Fruit fly (Drosophila melanogaster): ENCODE data around the gene CG8925.

Gene CG8925

DNA sequence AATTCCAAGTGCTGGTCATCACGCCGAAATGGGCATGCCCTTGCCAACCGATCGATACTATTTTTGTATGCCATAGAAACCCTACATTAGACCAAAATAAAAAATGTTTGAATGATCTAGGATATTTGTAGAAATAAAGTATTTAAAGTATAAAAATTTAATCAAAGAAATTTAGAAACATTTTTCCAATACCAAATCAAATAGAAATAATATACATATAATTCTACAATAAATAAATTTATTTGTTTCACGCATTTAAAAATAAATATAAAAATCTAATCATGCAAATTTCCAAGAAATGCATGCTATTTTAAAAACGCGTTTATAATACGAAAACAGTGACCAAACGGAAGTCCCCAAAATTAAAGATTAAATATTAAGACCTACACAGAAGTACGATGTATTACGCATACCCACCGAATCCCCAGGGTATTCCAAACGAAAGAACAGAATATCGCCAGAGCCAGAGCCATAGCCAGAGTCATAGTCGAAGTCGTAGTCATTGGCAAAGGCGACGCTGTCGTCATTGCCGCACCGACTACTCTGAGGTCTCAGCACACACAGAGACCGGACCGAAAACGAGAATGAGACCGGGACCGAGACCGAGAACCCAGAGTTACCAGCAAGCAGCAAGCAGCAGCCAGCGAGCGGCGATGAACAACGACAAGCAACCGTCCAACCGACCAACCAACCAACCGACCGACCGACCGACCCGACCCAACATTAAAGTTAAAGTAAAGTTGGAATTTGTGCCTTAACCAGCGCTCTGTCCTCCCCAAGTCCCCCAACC lies 37.3 kb downstream of the CG8925 start:
- TF ChIP-seq noc (tag; optimal IDR thresholded peaks at IDR 0.05): peak; percentile 36

DNA sequence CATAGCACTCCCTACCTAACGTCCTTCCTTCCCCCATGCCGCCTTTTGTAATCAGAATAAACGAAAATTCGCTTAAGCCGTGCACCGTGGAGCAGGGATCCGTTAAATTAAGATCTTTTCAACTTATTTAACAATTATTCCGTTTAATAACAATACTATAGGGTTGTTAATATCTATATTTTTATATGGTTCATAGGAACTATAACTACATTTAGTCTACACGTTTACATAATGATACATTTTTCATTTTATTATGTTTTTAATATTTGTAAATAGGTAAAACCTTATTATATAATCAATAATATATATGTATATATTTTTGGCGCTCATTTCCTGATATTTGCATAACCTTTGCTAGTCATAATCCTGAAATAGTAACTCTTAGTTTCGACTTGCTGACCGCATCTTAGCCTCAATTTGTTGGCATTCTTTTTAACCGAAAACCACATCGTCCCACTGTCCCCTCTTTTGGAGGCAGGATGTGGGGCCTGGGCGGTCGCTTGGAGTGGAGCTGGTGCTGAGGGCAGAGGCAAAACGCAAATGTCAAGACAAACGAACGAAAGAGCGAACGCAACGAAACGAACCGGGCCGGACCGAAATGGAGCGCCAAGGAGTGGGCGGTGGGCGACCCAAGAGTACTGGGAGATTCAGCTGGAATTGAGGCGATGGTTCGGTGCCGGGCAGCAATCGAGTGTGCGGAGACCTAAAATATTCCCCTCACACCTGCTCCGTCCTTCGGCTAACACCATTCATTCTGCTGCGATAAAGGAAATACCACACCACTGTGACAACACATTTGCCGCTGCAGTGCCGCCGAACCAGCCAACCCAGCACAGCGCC lies 38.1 kb downstream of the CG8925 start:
- TF ChIP-seq noc (tag; optimal IDR thresholded peaks at IDR 0.05): no peak

DNA sequence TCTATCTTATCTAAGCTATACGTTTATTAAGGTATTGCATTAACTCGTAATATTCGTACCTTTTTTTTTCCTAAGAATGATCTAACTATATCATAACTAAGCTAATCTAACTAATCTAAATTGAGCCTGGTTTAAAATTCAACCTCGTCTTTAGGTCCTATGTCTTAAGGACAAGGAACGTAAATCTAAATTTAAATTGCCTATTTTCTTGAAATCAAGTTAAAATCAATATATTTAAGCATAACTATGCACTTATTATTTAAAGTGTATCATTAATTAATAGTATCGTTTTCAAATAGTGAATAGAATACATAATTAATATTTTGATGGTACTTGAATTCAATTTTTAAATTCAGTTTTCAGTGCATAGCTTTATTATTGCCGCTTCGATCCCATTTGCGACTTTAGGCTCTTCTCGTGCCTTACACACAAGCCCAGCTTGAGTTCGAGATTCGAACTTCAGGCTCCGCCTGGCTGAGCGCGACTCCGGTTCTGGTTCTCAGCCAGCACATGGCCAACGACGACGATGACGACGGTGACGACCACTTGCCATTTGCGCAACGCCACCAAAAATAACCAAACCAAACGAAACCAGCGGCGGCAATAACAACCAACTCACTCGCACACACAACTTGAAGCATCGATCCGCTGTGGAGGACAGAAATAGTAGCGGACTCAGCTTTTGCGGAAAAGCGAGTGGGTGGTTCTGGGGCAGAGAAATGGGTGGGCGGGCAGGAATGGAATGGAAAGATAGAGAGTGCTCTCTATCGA lies 39.2 kb downstream of the CG8925 start:
- TF ChIP-seq noc (tag; optimal IDR thresholded peaks at IDR 0.05): no peak

DNA sequence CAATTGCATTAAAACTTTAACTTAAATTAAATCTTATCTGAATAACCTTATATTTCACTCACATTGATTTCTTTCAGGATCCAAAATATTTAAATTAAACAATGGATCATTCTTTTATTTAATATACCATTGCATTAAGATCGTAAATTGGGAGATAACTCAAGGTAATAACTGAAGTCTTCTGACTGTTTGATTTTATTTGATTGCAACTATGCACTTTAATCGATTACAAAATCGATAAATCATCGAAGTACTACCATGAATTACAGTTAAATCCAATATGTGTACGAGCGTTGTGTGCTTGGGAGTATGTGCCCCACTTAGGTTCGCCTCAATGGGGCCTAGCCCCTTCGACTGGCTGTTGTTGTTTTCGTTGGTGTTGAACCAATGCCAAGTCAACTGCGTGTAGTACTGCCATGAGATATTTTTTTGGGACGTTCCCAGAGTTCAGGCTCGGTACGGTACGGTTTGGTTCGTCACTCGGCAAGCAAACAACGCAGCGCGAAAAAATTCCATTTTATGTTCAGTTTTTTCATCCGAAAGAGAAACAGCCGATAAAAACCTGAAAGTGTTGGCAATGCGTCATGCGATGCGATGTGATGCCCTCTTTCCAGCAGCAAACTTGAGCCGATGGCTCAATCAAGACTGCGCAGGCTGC lies 40.2 kb downstream of the CG8925 start:
- no peak for TF ChIP-seq noc (tag; optimal IDR thresholded peaks at IDR 0.05)

DNA sequence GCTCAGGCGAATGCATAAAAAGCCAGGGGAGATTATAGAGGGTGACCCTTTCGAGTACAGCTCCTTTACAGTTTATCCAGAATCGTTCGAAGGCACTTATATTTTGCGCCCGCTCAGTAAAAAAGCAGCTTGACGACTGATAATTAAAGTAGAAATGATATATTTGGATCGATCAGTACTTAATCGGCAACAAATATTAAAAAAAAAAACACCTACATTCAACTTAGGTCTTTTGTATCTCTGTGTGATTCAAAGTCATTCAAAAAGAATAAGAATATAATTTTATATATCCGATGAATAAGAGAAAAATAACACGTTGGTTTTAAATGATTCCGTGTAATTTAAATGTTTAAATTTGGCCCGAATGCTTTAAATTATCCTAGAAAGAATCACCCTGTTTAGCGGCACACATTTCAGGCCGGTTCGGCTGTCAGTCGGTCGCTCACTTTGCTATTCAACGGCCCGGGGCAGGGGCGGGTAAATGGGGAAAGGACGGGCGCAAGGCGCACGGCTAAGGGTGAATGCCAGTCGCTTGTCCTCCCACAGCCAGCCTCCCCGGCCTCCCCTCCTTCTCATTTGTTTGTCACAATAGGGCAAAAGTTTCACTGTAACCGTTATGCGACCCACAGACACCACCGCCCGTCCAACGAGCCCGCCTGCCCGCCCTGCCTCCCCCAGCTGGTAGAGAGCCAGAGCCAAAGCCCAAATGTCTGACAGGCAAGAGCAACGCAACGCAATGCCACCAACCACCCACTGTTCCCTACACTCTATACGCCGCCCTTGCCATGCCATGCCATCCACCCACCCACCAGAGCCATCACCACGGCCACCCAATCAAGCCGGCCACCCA lies 41.3 kb downstream of the CG8925 start:
- TF ChIP-seq noc (tag; optimal IDR thresholded peaks at IDR 0.05): no peak

DNA sequence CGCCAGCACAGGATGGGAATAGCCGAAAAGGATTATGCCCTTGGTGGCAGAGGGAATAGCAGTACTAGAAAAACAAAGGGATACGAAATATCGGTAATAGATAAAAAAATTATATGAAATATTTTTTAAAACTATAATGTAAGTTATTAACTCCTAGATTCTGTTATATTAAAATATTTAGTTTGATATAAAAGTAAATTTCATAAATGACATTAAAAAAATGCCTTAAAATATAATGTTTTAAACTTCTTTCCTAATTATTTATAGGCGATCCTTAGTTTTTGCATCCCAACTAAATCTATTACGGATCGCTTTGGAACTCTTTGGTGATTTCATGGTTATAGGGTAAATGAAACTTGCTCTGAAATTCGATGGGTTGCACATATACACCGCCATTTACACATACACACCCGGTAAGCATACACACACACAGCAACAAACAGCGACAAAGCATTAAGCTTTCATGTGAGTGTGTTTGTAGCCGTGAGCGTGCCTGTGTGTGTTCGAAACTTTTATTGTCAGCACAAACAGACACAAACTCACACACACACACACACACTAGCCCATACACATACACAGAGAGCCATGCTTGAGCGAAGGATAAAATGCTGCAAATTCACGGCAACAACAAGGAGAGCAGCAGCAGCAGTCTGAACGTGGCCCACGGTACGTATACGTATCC lies 42.1 kb downstream of the CG8925 start:
- TF ChIP-seq noc (tag; optimal IDR thresholded peaks at IDR 0.05): no peak

DNA sequence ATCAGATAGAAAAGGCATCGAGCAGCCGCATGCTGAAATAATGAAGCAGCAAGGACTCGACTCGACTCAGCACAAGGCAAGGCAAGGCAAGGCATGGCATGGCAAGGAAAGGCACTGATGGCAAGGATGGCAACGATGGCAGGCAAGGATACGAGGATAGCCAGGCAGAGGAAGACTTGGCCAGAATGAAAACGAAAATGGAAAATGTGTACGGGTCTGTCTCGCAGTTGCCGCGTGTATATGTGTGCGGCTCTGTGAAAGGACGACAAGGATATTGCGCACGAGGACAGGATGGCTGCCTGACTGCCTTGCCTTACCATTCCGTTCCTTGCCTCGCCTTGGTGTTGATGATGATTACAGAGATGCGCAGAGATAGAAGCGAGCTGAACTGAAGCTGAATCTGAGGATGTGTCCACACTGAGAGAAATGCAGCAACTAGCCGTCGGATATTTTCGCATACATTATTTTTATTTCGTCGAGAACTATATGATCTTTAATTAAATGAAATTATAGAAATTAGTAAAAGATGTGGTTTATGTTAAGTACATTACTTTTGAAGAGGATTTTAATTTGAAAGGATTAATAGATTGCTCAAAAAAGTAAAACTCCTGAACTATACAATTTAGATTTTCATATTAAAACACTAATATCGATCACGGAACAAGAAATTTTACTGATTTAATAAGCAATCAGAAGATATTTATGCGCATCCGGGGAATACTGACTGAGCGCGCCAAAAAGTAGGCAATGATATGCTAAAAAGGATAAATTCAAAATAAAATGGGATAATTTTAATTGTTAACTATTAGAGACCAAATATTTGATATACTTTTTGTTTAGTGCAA lies 42.9 kb downstream of the CG8925 start:
- no peak for TF ChIP-seq noc (tag; optimal IDR thresholded peaks at IDR 0.05)

DNA sequence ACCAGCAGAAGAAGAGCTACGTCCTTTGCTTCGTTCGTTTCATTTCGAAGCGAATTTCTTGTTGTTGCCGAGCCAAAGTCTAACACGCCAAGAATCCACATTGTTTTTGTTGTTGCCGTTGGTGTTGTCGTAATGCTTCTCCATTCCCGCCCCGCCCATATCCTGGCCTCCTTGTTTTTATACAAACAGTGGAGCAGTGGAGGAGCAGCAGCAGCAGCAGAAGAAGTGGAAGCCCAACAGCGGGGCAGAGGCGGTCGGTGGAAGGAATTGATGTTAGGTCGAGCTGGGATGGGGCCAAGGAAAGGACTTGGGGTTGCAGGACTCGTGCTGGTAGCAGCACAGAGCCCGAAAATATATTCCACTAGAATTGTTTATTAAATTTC lies 43.5 kb downstream of the CG8925 start:
- TF ChIP-seq noc (tag; optimal IDR thresholded peaks at IDR 0.05): no peak

DNA sequence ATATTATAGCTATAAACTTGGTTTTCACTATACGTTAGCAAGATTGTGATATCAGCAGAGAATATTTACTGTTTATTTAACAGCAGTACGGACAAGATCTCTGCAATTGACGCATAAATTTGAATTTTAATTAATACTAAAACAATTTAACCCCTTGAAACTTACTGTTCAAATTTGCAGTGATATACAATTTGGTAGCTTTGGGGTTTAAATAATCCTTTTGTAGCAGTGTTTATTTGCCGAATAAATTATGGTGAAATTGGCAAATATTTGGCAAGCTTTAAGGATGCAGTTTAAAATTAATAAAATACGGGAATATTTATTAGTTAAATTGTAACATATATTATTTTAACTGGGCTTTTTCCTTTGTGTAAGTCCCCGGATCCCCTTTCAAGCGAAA lies 45.6 kb downstream of the CG8925 start:
- TF ChIP-seq noc (tag; optimal IDR thresholded peaks at IDR 0.05): no peak

DNA sequence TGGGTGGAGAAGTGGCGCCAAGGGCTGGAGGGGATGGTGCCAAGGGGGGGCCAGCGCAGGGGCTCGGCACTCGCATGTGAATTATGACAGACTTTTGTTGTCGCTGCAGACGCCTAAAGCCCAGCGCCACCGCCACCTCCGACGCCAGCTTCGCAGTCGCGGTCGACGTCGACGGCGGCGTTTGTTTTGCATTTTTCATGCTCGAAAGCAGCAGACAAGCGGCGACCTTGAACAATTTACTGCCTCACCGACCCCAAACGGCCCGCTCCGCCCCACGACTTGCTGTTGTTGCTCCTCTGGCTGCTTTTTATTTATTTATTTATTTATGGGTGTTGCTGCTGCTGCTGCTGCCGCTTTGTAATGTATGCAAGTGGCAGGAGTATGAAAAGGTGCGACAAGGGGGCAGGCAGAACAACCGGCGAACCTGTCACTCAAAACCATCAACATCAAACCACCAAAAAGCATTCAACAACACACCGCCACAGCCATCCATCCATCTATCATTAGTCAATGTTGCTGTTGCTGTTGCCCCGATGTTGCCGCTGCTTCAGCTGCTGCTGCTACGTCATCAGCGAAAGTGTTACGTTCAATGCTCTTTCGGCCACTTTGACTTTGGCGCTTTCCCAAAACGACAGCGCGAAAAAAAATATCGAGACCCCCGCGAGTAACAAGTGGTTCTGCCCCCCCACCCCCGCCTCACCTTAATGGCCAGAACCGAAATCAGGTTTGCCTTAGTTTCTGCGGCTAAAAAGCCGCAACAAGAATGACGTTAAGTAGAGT lies 46.6 kb downstream of the CG8925 start:
- no peak for TF ChIP-seq noc (tag; optimal IDR thresholded peaks at IDR 0.05)

DNA sequence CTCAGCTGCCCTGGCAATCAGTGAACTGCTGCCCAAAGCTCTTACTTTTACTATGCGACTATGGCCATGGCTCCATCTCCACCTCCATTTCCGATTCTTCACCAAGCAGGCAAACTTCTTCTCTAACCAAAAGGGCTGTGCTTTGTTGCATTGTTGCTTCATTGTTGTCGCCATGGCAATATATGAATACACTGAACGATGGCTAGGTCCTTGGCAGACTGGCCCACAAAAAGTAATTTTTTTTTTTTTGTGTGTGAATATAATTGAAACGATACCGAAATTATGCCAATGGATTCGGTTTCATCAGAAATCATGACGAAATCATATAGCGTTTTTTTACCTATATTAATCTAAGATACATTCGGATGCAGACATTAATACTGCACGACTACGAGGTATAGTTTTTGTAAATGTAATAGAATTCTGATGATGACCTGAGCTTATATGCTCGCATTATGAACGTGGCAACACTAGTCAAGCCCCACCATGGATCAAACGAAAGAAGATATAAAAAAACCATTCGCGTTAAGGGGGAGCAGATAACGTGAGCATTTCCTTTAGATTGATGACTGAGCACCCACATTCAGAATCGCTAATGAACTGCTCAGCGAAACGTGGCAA lies 48.4 kb downstream of the CG8925 start:
- no peak for TF ChIP-seq noc (tag; optimal IDR thresholded peaks at IDR 0.05)

DNA sequence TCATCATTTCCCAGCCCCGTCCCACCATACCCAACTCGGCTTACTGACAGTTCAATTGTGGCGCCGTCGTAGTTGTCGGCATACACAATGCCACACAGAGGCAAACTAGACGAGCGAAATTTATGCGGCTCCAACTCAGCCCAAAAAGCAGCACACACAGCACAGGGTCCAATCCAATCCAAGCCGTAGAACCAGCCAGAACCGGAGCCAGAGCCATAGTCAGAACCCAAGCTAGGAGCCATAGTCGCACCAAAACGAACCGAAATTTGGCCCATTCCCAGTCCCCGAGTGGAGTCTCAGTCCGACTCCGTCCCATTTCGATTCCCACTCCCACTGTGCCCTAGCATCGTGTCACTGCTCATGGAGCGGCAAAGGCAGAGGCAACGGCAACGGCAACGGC lies 49.1 kb downstream of the CG8925 start:
- no peak for TF ChIP-seq noc (tag; optimal IDR thresholded peaks at IDR 0.05)

Data from whole organism, larva.